Fruit fly (Drosophila melanogaster): ENCODE data around the gene Atg1.

Gene Atg1

dm6 chr3L:12832355-12832881 lies 27.5 kb upstream of the Atg1 start (continued):
- TF ChIP-seq ranshi (GFP tag; IDR thresholded peaks at IDR 0.05) (no peak; the same call in 1 of the 2 replicates), slou (GFP tag; optimal IDR thresholded peaks at IDR 0.05) (no peak), Nf-YA (GFP tag; IDR thresholded peaks at IDR 0.05) (0 out of 2 replicates have a peak, but pooled peaks have one; percentile 28), ind (GFP tag; optimal IDR thresholded peaks at IDR 0.05) (no peak), H2.0 (GFP tag; IDR thresholded peaks at IDR 0.05) (no peak), Vsx1 (GFP tag; optimal IDR thresholded peaks at IDR 0.05) (peak; percentile 5), CG10543 (GFP tag; optimal IDR thresholded peaks at IDR 0.05) (peak; percentile 48), crol (GFP tag; IDR thresholded peaks at IDR 0.05) (no peak; the same call in 1 of the 2 replicates), odd (GFP tag; optimal IDR thresholded peaks at IDR 0.05) (no peak), ATbp (GFP tag; optimal IDR thresholded peaks at IDR 0.05) (no peak), emc (GFP tag; optimal IDR thresholded peaks at IDR 0.05) (no peak), Tbp (GFP tag; optimal IDR thresholded peaks at IDR 0.05) (no peak), Optix (GFP tag; IDR thresholded peaks at IDR 0.05) (no peak), gt (GFP tag; IDR thresholded peaks at IDR 0.05) (no peak), Drgx (GFP tag; IDR thresholded peaks at IDR 0.05) (peak; percentile 28; the same call in 1 of the 2 replicates), CG10147 (GFP tag; optimal IDR thresholded peaks at IDR 0.05) (peak; percentile 10), NC2α (GFP tag; optimal IDR thresholded peaks at IDR 0.05) (no peak), Dad (GFP tag; optimal IDR thresholded peaks at IDR 0.05) (no peak), CG2889 (GFP tag; IDR thresholded peaks at IDR 0.05) (no peak), exex (tag; optimal IDR thresholded peaks at IDR 0.05) (no peak), danr (GFP tag; IDR thresholded peaks at IDR 0.05) (no peak), Elba2 (GFP tag; optimal IDR thresholded peaks at IDR 0.05) (no peak), cwo (GFP tag; optimal IDR thresholded peaks at IDR 0.05) (peak; percentile 21), jing (GFP tag; optimal IDR thresholded peaks at IDR 0.05) (no peak), Asciz (GFP tag; optimal IDR thresholded peaks at IDR 0.05) (no peak), CG15601 (tag; optimal IDR thresholded peaks at IDR 0.05) (no peak), CG6854 (GFP tag; optimal IDR thresholded peaks at IDR 0.05) (peak; percentile 19), CG17612 (GFP tag; IDR thresholded peaks at IDR 0.05) (no peak), CG3281 (GFP tag; optimal IDR thresholded peaks at IDR 0.05) (no peak), Adf1 (GFP tag; IDR thresholded peaks at IDR 0.05) (peak; percentile 5; the same call in 1 of the 2 replicates), CG3847 (GFP tag; IDR thresholded peaks at IDR 0.05) (no peak), CG14050 (GFP tag; IDR thresholded peaks at IDR 0.05) (no peak), ab (GFP tag; optimal IDR thresholded peaks at IDR 0.05) (no peak), CG16813 (GFP tag; IDR thresholded peaks at IDR 0.05; ENCODE audit: partially characterized antibody) (no peak), maf-S (GFP tag; optimal IDR thresholded peaks at IDR 0.05) (no peak), CG33213 (GFP tag; optimal IDR thresholded peaks at IDR 0.05) (no peak), CG4854 (GFP tag; optimal IDR thresholded peaks at IDR 0.05) (no peak), ssp (GFP tag; IDR thresholded peaks at IDR 0.05) (no peak), Dip2 (GFP tag; IDR thresholded peaks at IDR 0.05) (no peak), CG17359 (tag; optimal IDR thresholded peaks at IDR 0.05) (no peak), CG6654 (GFP tag; optimal IDR thresholded peaks at IDR 0.05) (no peak), CG7271 (tag; optimal IDR thresholded peaks at IDR 0.05) (no peak), B-H2 (GFP tag; optimal IDR thresholded peaks at IDR 0.05) (no peak), dmrt11E (tag; optimal IDR thresholded peaks at IDR 0.05) (no peak), pnt (GFP tag; optimal IDR thresholded peaks at IDR 0.05) (no peak), CG1529 (GFP tag; optimal IDR thresholded peaks at IDR 0.05) (no peak), row (GFP tag; IDR thresholded peaks at IDR 0.05) (peak; percentile 28; the same call in 1 of the 3 replicates), amos (GFP tag; IDR thresholded peaks at IDR 0.05; ENCODE audit: partially characterized antibody) (no peak; the same call in 1 of the 2 replicates), CG18011 (GFP tag; optimal IDR thresholded peaks at IDR 0.05) (no peak), CG6689 (GFP tag; IDR thresholded peaks at IDR 0.05) (no peak), CG1603 (tag; optimal IDR thresholded peaks at IDR 0.05) (no peak)

Data from whole organism, embryonic.